Worm (Caenorhabditis elegans) whole organism, L3 larva: ENCODE measurements around the gene srbc-31.

Experiments used
- R02D3.7 ChIP-seq: fragments of 150-350 bp; optimal IDR thresholded peaks from 2 replicates; lab custom pipeline; 2014; ENCODE audit warnings: missing biosample characterization, missing genetic modification characterization
- ama-1 ChIP-seq: fragments of 150-350 bp; optimal IDR thresholded peaks from 2 replicates; lab custom pipeline; 2018
- elt-2 ChIP-seq: sonication (generic microtip); optimal IDR thresholded peaks from 2 replicates; lab custom pipeline; 2016; ENCODE audit warnings: missing genetic modification reagents, mild to moderate bottlenecking, missing genetic modification characterization, missing compliant biosample characterization
- lin-39 ChIP-seq: fragments of 150-350 bp; optimal IDR thresholded peaks from 2 replicates; lab custom pipeline; 2018; ENCODE audit warnings: missing biosample characterization, missing genetic modification reagents, missing genetic modification characterization
- mml-1 ChIP-seq: fragments of 150-350 bp; sonication (generic microtip); optimal IDR thresholded peaks from 3 replicates; lab custom pipeline; 2014; ENCODE audit warnings: missing biosample characterization, missing genetic modification characterization
- nhr-11 ChIP-seq: fragments of 150-350 bp; optimal IDR thresholded peaks from 2 replicates; lab custom pipeline; 2014; ENCODE audit warnings: missing biosample characterization, missing genetic modification characterization
- nhr-23 ChIP-seq: fragments of 150-350 bp; optimal IDR thresholded peaks from 2 replicates; lab custom pipeline; 2014; ENCODE audit warnings: missing biosample characterization, missing genetic modification reagents, missing genetic modification characterization
- nhr-28 ChIP-seq: fragments of 150-350 bp; optimal IDR thresholded peaks from 2 replicates; lab custom pipeline; 2014; ENCODE audit warnings: missing biosample characterization, missing genetic modification characterization
- sea-2 ChIP-seq: fragments of 150-350 bp; sonication (generic microtip); optimal IDR thresholded peaks from 4 replicates; lab custom pipeline; 2014; ENCODE audit warnings: missing biosample characterization, missing genetic modification reagents, missing genetic modification characterization
- snpc-4 ChIP-seq: fragments of 150-350 bp; optimal IDR thresholded peaks from 2 replicates; lab custom pipeline; 2014; ENCODE audit warnings: missing biosample characterization, missing genetic modification characterization

DNA sequence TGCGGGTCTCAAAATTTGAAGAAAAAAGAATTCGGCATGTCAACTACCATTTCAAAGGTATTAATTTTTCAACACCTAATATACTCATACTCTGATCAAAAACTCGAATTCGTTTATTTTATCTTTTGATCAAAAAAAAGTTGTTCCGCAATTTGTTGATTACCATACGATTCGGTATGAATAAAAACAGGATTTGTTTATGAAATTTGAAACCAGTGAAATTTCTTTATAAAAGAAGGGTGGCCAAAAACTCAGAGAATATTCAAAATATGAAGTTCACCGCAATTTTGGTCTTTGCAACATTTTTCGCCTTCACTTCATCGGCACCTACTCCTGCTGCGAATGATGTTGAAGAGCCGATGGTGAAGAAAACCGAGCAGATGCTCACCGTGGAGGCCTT, 24.6 kb upstream of the srbc-31 start, which contains the start of the genes C07G3.8 and C07G3.10:
- TF ChIP-seq R02D3.7 (tag; lab: Kevin White, UChicago) (no peak), elt-2 (no peak), ama-1 (lab: Kevin White, UChicago) (no peak), nhr-11 (tag; lab: Kevin White, UChicago) (no peak), sea-2 (GFP tag; lab: Kevin White, UChicago) (no peak), nhr-23 (tag; lab: Kevin White, UChicago) (no peak), lin-39 (tag; lab: Kevin White, UChicago) (no peak), nhr-28 (no peak), snpc-4 (tag; lab: Kevin White, UChicago) (no peak), mml-1 (tag; lab: Kevin White, UChicago) (no peak)
